Fruit fly (Drosophila melanogaster) whole organism, embryonic: ENCODE data around the gene CG34353.

Experiments used
- Ada2b ChIP-seq: fragments of 200-800 bp; sonication (Bioruptor generic); IDR thresholded peaks from 2 replicates; pipeline ENCODE4 v1.3.6; 2022; ENCODE audit warnings: missing biosample characterization, missing genetic modification characterization
- Bteb2 ChIP-seq: fragments of 200-800 bp; sonication (Bioruptor generic); optimal IDR thresholded peaks from 2 replicates; lab custom pipeline; 2016; ENCODE audit warnings: missing biosample characterization, missing genetic modification characterization
- CG12104 ChIP-seq: fragments of 200-800 bp; sonication (Bioruptor generic); optimal IDR thresholded peaks from 3 replicates; lab custom pipeline; 2016; ENCODE audit warnings: missing biosample characterization, missing genetic modification characterization
- CG12236 ChIP-seq: fragments of 200-800 bp; sonication (Bioruptor generic); optimal IDR thresholded peaks from 2 replicates; lab custom pipeline; 2016; ENCODE audit warnings: missing biosample characterization, missing genetic modification characterization
- CG12769 ChIP-seq: fragments of 200-800 bp; sonication (Bioruptor generic); optimal IDR thresholded peaks from 2 replicates; lab custom pipeline; 2019; ENCODE audit warnings: missing biosample characterization, mild to moderate bottlenecking, missing genetic modification characterization, moderate library complexity
- CG15011 ChIP-seq: fragments of 200-800 bp; sonication (Bioruptor generic); optimal IDR thresholded peaks from 3 replicates; lab custom pipeline; 2018; ENCODE audit warnings: missing biosample characterization, mild to moderate bottlenecking, missing genetic modification characterization
- CG1529 ChIP-seq: fragments of 200-800 bp; sonication (Bioruptor generic); optimal IDR thresholded peaks from 3 replicates; lab custom pipeline; 2018; ENCODE audit warnings: missing biosample characterization, missing genetic modification characterization
- CG15601 ChIP-seq: fragments of 200-800 bp; sonication (Bioruptor generic); optimal IDR thresholded peaks from 3 replicates; lab custom pipeline; 2019; ENCODE audit warnings: missing biosample characterization, mild to moderate bottlenecking, missing genetic modification characterization, moderate library complexity
- CG1832 ChIP-seq: fragments of 200-800 bp; sonication (Bioruptor generic); optimal IDR thresholded peaks from 2 replicates; lab custom pipeline; 2017; ENCODE audit warnings: missing biosample characterization, mild to moderate bottlenecking, missing genetic modification characterization, inconsistent platforms
- CG33557 ChIP-seq: fragments of 200-800 bp; sonication (Bioruptor generic); optimal IDR thresholded peaks from 2 replicates; lab custom pipeline; 2019; ENCODE audit warnings: missing biosample characterization, mild to moderate bottlenecking, missing genetic modification characterization, moderate library complexity
- CG3726 ChIP-seq: fragments of 200-800 bp; sonication (Bioruptor generic); IDR thresholded peaks from 3 replicates; pipeline ENCODE4, ENCODE4 v1.3.6; 2022; ENCODE audit warnings: missing biosample characterization, missing genetic modification characterization
- CG6765 ChIP-seq: fragments of 200-800 bp; sonication (Bioruptor generic); optimal IDR thresholded peaks from 3 replicates; lab custom pipeline; 2017; ENCODE audit warnings: missing biosample characterization, mild to moderate bottlenecking, missing genetic modification characterization
- CG8290 ChIP-seq, 3 experiments: fragments of 200-800 bp; sonication (Bioruptor generic); optimal IDR thresholded peaks; 2 replicates each; lab custom pipeline; 2016 to 2019; ENCODE audit warnings: missing biosample characterization in 3 of 3, missing genetic modification characterization in 3 of 3, mild to moderate bottlenecking in 2 of 3, moderate library complexity in 1 of 3
- CG8478 ChIP-seq: fragments of >200 bp; optimal IDR thresholded peaks from 2 replicates; lab custom pipeline; 2018
- Drgx ChIP-seq: fragments of 200-800 bp; sonication (Bioruptor generic); IDR thresholded peaks from 2 replicates; pipeline ENCODE4 v1.3.6; 2022; ENCODE audit warnings: missing biosample characterization, missing genetic modification characterization
- Ets65A ChIP-seq: fragments of 200-800 bp; sonication (Bioruptor generic); peaks from one replicate; lab custom pipeline; 2016; ENCODE audit warnings: missing biosample characterization, missing genetic modification characterization
- Gug ChIP-seq: fragments of 200-800 bp; sonication (Bioruptor generic); IDR thresholded peaks from 4 replicates; pipeline ENCODE4 v1.3.6; 2022; ENCODE audit warnings: missing biosample characterization, missing genetic modification characterization
- Jarid2 ChIP-seq: fragments of 200-800 bp; sonication (Bioruptor generic); optimal IDR thresholded peaks from 3 replicates; lab custom pipeline; 2017; ENCODE audit warnings: mild to moderate bottlenecking, missing biosample characterization, missing genetic modification reagents, missing genetic modification characterization
- Med ChIP-seq: fragments of 200-800 bp; sonication (Bioruptor generic); peaks from one replicate; lab custom pipeline; 2016; ENCODE audit warnings: missing biosample characterization, missing genetic modification characterization, mild to moderate bottlenecking, inconsistent platforms, moderate library complexity
- Meics ChIP-seq: fragments of 200-800 bp; sonication (Bioruptor generic); optimal IDR thresholded peaks from 2 replicates; lab custom pipeline; 2017; ENCODE audit warnings: missing biosample characterization, mild to moderate bottlenecking, missing genetic modification characterization
- NFAT ChIP-seq: fragments of 200-800 bp; sonication (Bioruptor generic); IDR thresholded peaks from 2 replicates; pipeline ENCODE4 v1.3.6; 2022; ENCODE audit warnings: missing biosample characterization, missing genetic modification characterization
- Neu2 ChIP-seq: fragments of 200-800 bp; sonication (Bioruptor generic); optimal IDR thresholded peaks from 3 replicates; lab custom pipeline; 2016; ENCODE audit warnings: missing biosample characterization, missing genetic modification characterization, borderline replicate concordance
- Nf-YA ChIP-seq: fragments of 200-800 bp; sonication (Bioruptor generic); IDR thresholded peaks from 2 replicates; pipeline ENCODE4 v1.3.6; 2022; ENCODE audit warnings: missing biosample characterization, missing genetic modification characterization
- Oli ChIP-seq: fragments of 200-800 bp; sonication (Bioruptor generic); optimal IDR thresholded peaks from 2 replicates; lab custom pipeline; 2018; ENCODE audit warnings: missing biosample characterization, mild to moderate bottlenecking, missing genetic modification characterization, moderate library complexity
- Ptx1 ChIP-seq: fragments of 200-800 bp; sonication (Bioruptor generic); IDR thresholded peaks from 2 replicates; pipeline ENCODE4 v1.3.6; 2022; ENCODE audit warnings: missing biosample characterization, missing genetic modification characterization
- Trl ChIP-seq, 3 experiments: fragments of >200 bp in 2 of 3; fragments of 200-800 bp in 1 of 3; sonication (Bioruptor generic) in 1 of 3; optimal IDR thresholded peaks; 2 replicates in 1 of 3; 3 replicates in 2 of 3; lab custom pipeline; 2016 to 2017; ENCODE audit warnings: missing biosample characterization in 1 of 3, missing genetic modification characterization in 1 of 3
- ap ChIP-seq: fragments of 200-800 bp; sonication (Bioruptor generic); IDR thresholded peaks from 2 replicates; pipeline ENCODE4 v1.3.6; 2022; ENCODE audit warnings: missing biosample characterization, missing genetic modification characterization
- ase ChIP-seq: fragments of 200-800 bp; sonication (Bioruptor generic); IDR thresholded peaks from 3 replicates; pipeline ENCODE4 v1.3.6; 2022; ENCODE audit warnings: missing biosample characterization, missing genetic modification characterization
- chinmo ChIP-seq: fragments of 200-800 bp; sonication (Bioruptor generic); IDR thresholded peaks from 4 replicates; pipeline ENCODE4 v1.3.6; 2022; ENCODE audit warnings: missing biosample characterization, missing genetic modification characterization; ENCODE audit not compliant: partially characterized antibody
- fd102C ChIP-seq: fragments of 200-800 bp; sonication (Bioruptor generic); optimal IDR thresholded peaks from 2 replicates; lab custom pipeline; 2018; ENCODE audit warnings: missing biosample characterization, mild to moderate bottlenecking, missing genetic modification characterization, moderate library complexity
- grn ChIP-seq: fragments of 200-800 bp; sonication (Bioruptor generic); optimal IDR thresholded peaks from 3 replicates; lab custom pipeline; 2017; ENCODE audit warnings: missing biosample characterization, missing genetic modification characterization
- knrl ChIP-seq: fragments of 200-800 bp; sonication (Bioruptor generic); IDR thresholded peaks from 3 replicates; pipeline ENCODE4 v1.3.6; 2022; ENCODE audit warnings: missing biosample characterization, missing genetic modification characterization; ENCODE audit not compliant: partially characterized antibody
- oc ChIP-seq: fragments of 200-800 bp; sonication (Bioruptor generic); optimal IDR thresholded peaks from 2 replicates; lab custom pipeline; 2018; ENCODE audit warnings: missing biosample characterization, mild to moderate bottlenecking, missing genetic modification characterization, moderate library complexity
- pan ChIP-seq, 4 experiments: fragments of >200 bp in 3 of 4; fragments of 200-800 bp in 1 of 4; sonication (Bioruptor generic) in 1 of 4; optimal IDR thresholded peaks in 3 of 4; IDR thresholded peaks in 1 of 4; 2 replicates each; pipeline versions ENCODE4 v1.3.6 to Lab custom; 2017 to 2022; ENCODE audit warnings: missing biosample characterization in 2 of 4, missing genetic modification characterization in 2 of 4, mixed read lengths in 1 of 4
- pros ChIP-seq: fragments of 200-800 bp; sonication (Bioruptor generic); optimal IDR thresholded peaks from 3 replicates; lab custom pipeline; 2019; ENCODE audit warnings: missing biosample characterization, mild to moderate bottlenecking, missing genetic modification characterization, moderate library complexity
- ro ChIP-seq: fragments of 200-800 bp; sonication (Bioruptor generic); IDR thresholded peaks from 2 replicates; pipeline ENCODE4 v1.3.6; 2022; ENCODE audit warnings: missing biosample characterization, missing genetic modification characterization
- run ChIP-seq: fragments of 200-800 bp; sonication (Bioruptor generic); optimal IDR thresholded peaks from 3 replicates; lab custom pipeline; 2018; ENCODE audit warnings: missing biosample characterization, mild to moderate bottlenecking, missing genetic modification characterization
- slbo ChIP-seq: fragments of 200-800 bp; sonication (Bioruptor generic); IDR thresholded peaks from 2 replicates; pipeline ENCODE4 v1.3.6; 2022; ENCODE audit warnings: missing biosample characterization, missing genetic modification characterization
- so ChIP-seq: fragments of 200-800 bp; sonication (Bioruptor generic); IDR thresholded peaks from 3 replicates; pipeline ENCODE4 v1.3.6; 2022; ENCODE audit warnings: missing biosample characterization, missing genetic modification characterization
- sug ChIP-seq: fragments of 200-800 bp; optimal IDR thresholded peaks from 2 replicates; lab custom pipeline; 2019; ENCODE audit warnings: missing biosample characterization, mild to moderate bottlenecking, missing genetic modification characterization, moderate library complexity
- tin ChIP-seq: fragments of 200-800 bp; sonication (Bioruptor generic); optimal IDR thresholded peaks from 3 replicates; lab custom pipeline; 2016; ENCODE audit warnings: missing biosample characterization, missing genetic modification characterization
- trem ChIP-seq: fragments of 200-800 bp; optimal IDR thresholded peaks from 3 replicates; lab custom pipeline; 2019; ENCODE audit warnings: missing biosample characterization, mild to moderate bottlenecking, missing genetic modification characterization, moderate library complexity
- trh ChIP-seq: fragments of 200-800 bp; sonication (Bioruptor generic); optimal IDR thresholded peaks from 2 replicates; lab custom pipeline; 2016; ENCODE audit warnings: missing biosample characterization, missing genetic modification characterization
- ttk ChIP-seq: fragments of 200-800 bp; sonication (Bioruptor generic); IDR thresholded peaks from 2 replicates; pipeline ENCODE4 v2.1.2; 2022; ENCODE audit warnings: missing biosample characterization, missing genetic modification characterization

CG34353 gene

DNA sequence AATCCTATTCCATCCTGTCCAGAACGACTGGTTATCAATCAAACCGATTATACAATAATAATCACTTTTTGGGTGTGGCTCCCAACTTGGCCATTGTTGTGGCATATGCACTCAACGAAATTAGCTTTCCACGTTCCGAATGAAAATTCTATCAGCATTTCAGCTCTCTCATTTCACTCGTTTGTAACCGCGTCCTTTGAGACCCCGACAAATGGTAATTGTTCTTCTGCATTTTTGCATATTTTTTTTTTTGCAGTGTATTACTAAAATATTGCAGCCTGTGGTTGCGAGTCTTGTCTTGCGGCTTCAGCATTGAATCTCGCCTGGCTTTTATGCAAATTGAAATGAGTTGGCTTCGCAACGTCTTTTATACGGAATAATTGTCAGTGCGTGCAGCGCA is 167.4 kb downstream of the CG34353 start:
- TF ChIP-seq Ets65A (peak; percentile 3), CG15011 (GFP tag; lab: Kevin White, UChicago) (no peak), trh (no peak), CG12769 (no peak), ap (GFP tag; lab: Robert Waterston, UW) (no peak), Ada2b (GFP tag; lab: Robert Waterston, UW) (no peak), CG8290 (GFP tag; optimal IDR thresholded peaks at IDR 0.05; lab: Kevin White, UChicago) (no peak), CG8290 (tag; optimal IDR thresholded peaks at IDR 0.05; lab: Kevin White, UChicago) (no peak), Neu2 (GFP tag; lab: Kevin White, UChicago) (no peak), Drgx (0 out of 2 replicates have a peak, but pooled peaks have one; percentile 27), Gug (GFP tag; lab: Robert Waterston, UW) (no peak), run (tag; lab: Kevin White, UChicago) (no peak), Oli (tag; lab: Kevin White, UChicago) (no peak), fd102C (GFP tag; lab: Kevin White, UChicago) (no peak), ro (no peak), pros (GFP tag; lab: Kevin White, UChicago) (no peak), Ptx1 (GFP tag; lab: Robert Waterston, UW) (peak; percentile 10; the same call in 1 of the 2 replicates), CG15601 (tag; lab: Kevin White, UChicago) (no peak), pan (optimal IDR thresholded peaks at IDR 0.05; lab: Kevin White, UChicago) (no peak), pan (GFP tag; optimal IDR thresholded peaks at IDR 0.05 in 1 of 2, IDR thresholded peaks at IDR 0.05 in 1 of 2) (no peak), Bteb2 (GFP tag; lab: Kevin White, UChicago) (no peak), CG6765 (GFP tag; lab: Kevin White, UChicago) (no peak), Nf-YA (GFP tag; lab: Robert Waterston, UW) (no peak), CG1529 (no peak), trem (tag; lab: Kevin White, UChicago) (no peak)

DNA sequence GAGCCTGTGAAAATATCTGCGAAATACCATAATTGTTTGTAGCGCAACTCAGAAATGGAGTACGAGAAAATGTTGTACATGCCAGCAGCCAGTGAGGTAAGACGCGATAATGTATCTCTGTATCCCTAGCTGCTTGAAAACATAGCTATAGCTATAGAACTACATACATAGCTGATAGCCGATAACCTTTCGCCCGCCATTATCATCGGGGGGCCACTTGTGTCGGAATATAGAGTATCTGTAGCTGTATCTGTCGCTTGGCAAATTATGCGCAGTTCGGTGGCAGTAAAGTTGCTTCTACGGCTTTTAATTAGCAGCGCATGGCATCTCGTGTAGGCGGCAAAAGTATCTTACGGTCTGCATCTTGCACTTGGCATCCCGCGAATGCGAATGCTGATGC is 168.6 kb downstream of the CG34353 start:
- TF ChIP-seq sug (tag; lab: Kevin White, UChicago) (peak; percentile 14), Med (peak; percentile 42), CG12104 (no peak), CG12236 (GFP tag; lab: Kevin White, UChicago) (no peak)

- peak; percentile 19; the same call in 1 of the 2 replicates for TF ChIP-seq ttk (GFP tag; lab: Robert Waterston, UW)
- TF ChIP-seq ase (GFP tag; lab: Robert Waterston, UW) = 0 out of 3 replicates have a peak, but pooled peaks have one; percentile 20
- TF ChIP-seq knrl (GFP tag; lab: Robert Waterston, UW) = no peak
- peak; percentile 70; the same call in 1 of the 4 replicates for TF ChIP-seq chinmo
- TF ChIP-seq NFAT (GFP tag; lab: Robert Waterston, UW) = 0 out of 2 replicates have a peak, but pooled peaks have one; percentile 32
- peak; percentile 59 for TF ChIP-seq Meics (GFP tag; lab: Kevin White, UChicago)
- peak; percentile 18 for TF ChIP-seq Jarid2
- peak; percentile 17 for TF ChIP-seq CG12769
- 0 out of 2 replicates have a peak, but pooled peaks have one; percentile 18 for TF ChIP-seq Drgx
- no peak for TF ChIP-seq CG33557 (GFP tag; lab: Kevin White, UChicago)
- TF ChIP-seq CG1832 (GFP tag; lab: Kevin White, UChicago) = peak; percentile 47
- TF ChIP-seq CG8478 (lab: Kevin White, UChicago) = peak; percentile 66
- 0 out of 3 replicates have a peak, but pooled peaks have one; percentile 27 for TF ChIP-seq CG3726 (GFP tag; lab: Robert Waterston, UW)
- peak; percentile 31 to 58 for TF ChIP-seq Trl (optimal IDR thresholded peaks at IDR 0.05; lab: Kevin White, UChicago)
- no peak for TF ChIP-seq Trl (GFP tag; optimal IDR thresholded peaks at IDR 0.05; lab: Kevin White, UChicago)
- TF ChIP-seq tin (GFP tag; lab: Kevin White, UChicago) = no peak
- TF ChIP-seq slbo (GFP tag; lab: Robert Waterston, UW) = 0 out of 2 replicates have a peak, but pooled peaks have one; percentile 5
- peak; percentile 17 for TF ChIP-seq grn (GFP tag; lab: Kevin White, UChicago)
- TF ChIP-seq CG12236 (GFP tag; lab: Kevin White, UChicago) = no peak
- peak; percentile 7 for TF ChIP-seq Med
- no peak for TF ChIP-seq CG8290 (GFP tag; optimal IDR thresholded peaks at IDR 0.05; lab: Kevin White, UChicago)
- TF ChIP-seq CG8290 (tag; optimal IDR thresholded peaks at IDR 0.05; lab: Kevin White, UChicago) = peak in 1 of 2 experiments; percentile 22
- TF ChIP-seq oc (tag; lab: Kevin White, UChicago) = peak; percentile 52
- no peak for TF ChIP-seq so (GFP tag; lab: Robert Waterston, UW)
Observed at dm6 chr3R:27736367-27737005, 169.2 kb downstream of the CG34353 start, which contains the start of gene Ets98B. Ets98B (plus strand) TSS chr3R:27736538.
